Worm (Caenorhabditis elegans): Measurements from ENCODE around the gene ora-1.

- TF ChIP-seq F49E8.2 (tag; optimal IDR thresholded peaks at IDR 0.05; ENCODE audit: insufficient read depth) (no peak), unc-62 (GFP tag; optimal IDR thresholded peaks at IDR 0.05) (no peak), zim-3 (tag; optimal IDR thresholded peaks at IDR 0.05) (no peak), ama-1 (optimal IDR thresholded peaks at IDR 0.05) (no peak), ama-1 (GFP tag; optimal IDR thresholded peaks at IDR 0.05) (no peak), cebp-2 (GFP tag; IDR thresholded peaks at IDR 0.05) (no peak), lsy-27 (tag; optimal IDR thresholded peaks at IDR 0.05; ENCODE audit: borderline replicate concordance, insufficient read depth) (no peak), ztf-26 (tag; optimal IDR thresholded peaks at IDR 0.05) (no peak), sdz-38 (tag; optimal IDR thresholded peaks at IDR 0.05) (no peak), rec-8 (tag; optimal IDR thresholded peaks at IDR 0.05) (no peak), unc-130 (GFP tag; optimal IDR thresholded peaks at IDR 0.05) (no peak)
Observed at ce11 chrIV:7985737-7986136, 8.0 kb downstream of the ora-1 start.
